Fruit fly (Drosophila melanogaster): ENCODE results near the gene CG33700.

The CG33700 gene

dm6 chr3L:9467763-9468206, 57.6 kb downstream of the CG33700 start (continued):
- no peak for TF ChIP-seq CG6254 (GFP tag; optimal IDR thresholded peaks at IDR 0.05)
- TF ChIP-seq CHES-1-like (GFP tag; optimal IDR thresholded peaks at IDR 0.05), result no peak
- no peak for TF ChIP-seq CG31388 (GFP tag; optimal IDR thresholded peaks at IDR 0.05)
- no peak for TF ChIP-seq CG9215 (GFP tag; IDR thresholded peaks at IDR 0.05)
- TF ChIP-seq amos (GFP tag; IDR thresholded peaks at IDR 0.05; ENCODE audit: partially characterized antibody), result no peak
- TF ChIP-seq CG18764 (GFP tag; optimal IDR thresholded peaks at IDR 0.05), result no peak
- TF ChIP-seq slbo (GFP tag; IDR thresholded peaks at IDR 0.05), result no peak
- peak in 1 of 2 experiments; percentile 43 for TF ChIP-seq Hr51 (GFP tag; optimal IDR thresholded peaks at IDR 0.05)
- TF ChIP-seq gem (tag; optimal IDR thresholded peaks at IDR 0.05), result no peak
- TF ChIP-seq abd-A (tag; optimal IDR thresholded peaks at IDR 0.05), result peak; percentile 53
- no peak for TF ChIP-seq ssp (GFP tag; IDR thresholded peaks at IDR 0.05)
- no peak for TF ChIP-seq ttk (GFP tag; IDR thresholded peaks at IDR 0.05)
- TF ChIP-seq ATbp (GFP tag; optimal IDR thresholded peaks at IDR 0.05), result peak; percentile 2
- TF ChIP-seq Drgx (GFP tag; IDR thresholded peaks at IDR 0.05), result peak; percentile 68
- no peak for TF ChIP-seq CG6175 (GFP tag; IDR thresholded peaks at IDR 0.05)
- no peak for TF ChIP-seq nau (GFP tag; optimal IDR thresholded peaks at IDR 0.05)

- TF ChIP-seq crp (GFP tag; optimal IDR thresholded peaks at IDR 0.05) (no peak), CG15479 (GFP tag; optimal IDR thresholded peaks at IDR 0.05) (no peak), CG15514 (GFP tag; optimal IDR thresholded peaks at IDR 0.05) (no peak), vfl (GFP tag; optimal IDR thresholded peaks at IDR 0.05) (no peak), lab (GFP tag; optimal IDR thresholded peaks at IDR 0.05) (no peak), CG16779 (GFP tag; IDR thresholded peaks at IDR 0.05) (no peak), Ets65A (GFP tag) (peak; percentile 68), MESR4 (GFP tag; optimal IDR thresholded peaks at IDR 0.05) (no peak)
Measured at dm6 chr3L:9467267-9467666, 58.1 kb downstream of the CG33700 start.

- TF ChIP-seq lab (GFP tag; optimal IDR thresholded peaks at IDR 0.05), result peak; percentile 52
- peak; percentile 10 for TF ChIP-seq CG15601 (tag; optimal IDR thresholded peaks at IDR 0.05)
- no peak for TF ChIP-seq CG17385 (GFP tag; optimal IDR thresholded peaks at IDR 0.05)
- TF ChIP-seq C15 (GFP tag; IDR thresholded peaks at IDR 0.05), result no peak
- TF ChIP-seq CG5953 (GFP tag; IDR thresholded peaks at IDR 0.05), result no peak
- TF ChIP-seq lola (GFP tag; optimal IDR thresholded peaks at IDR 0.05), result peak in 1 of 3 experiments; percentile 2
- no peak for TF ChIP-seq trh (GFP tag; optimal IDR thresholded peaks at IDR 0.05)
- no peak for TF ChIP-seq chm (GFP tag; IDR thresholded peaks at IDR 0.05)
- TF ChIP-seq chinmo (GFP tag; IDR thresholded peaks at IDR 0.05; ENCODE audit: partially characterized antibody), result no peak
- no peak for TF ChIP-seq CG31224 (GFP tag; IDR thresholded peaks at IDR 0.05)
- TF ChIP-seq mam (GFP tag; optimal IDR thresholded peaks at IDR 0.05), result no peak
- TF ChIP-seq luna (GFP tag; optimal IDR thresholded peaks at IDR 0.05), result no peak
- peak; percentile 16 for TF ChIP-seq sug (tag; optimal IDR thresholded peaks at IDR 0.05)
- TF ChIP-seq Nf-YB (GFP tag; optimal IDR thresholded peaks at IDR 0.05), result no peak
- no peak for TF ChIP-seq z (GFP tag; IDR thresholded peaks at IDR 0.05)
- no peak for TF ChIP-seq CG1647 (GFP tag; optimal IDR thresholded peaks at IDR 0.05)
- no peak for TF ChIP-seq CG15514 (GFP tag; optimal IDR thresholded peaks at IDR 0.05)
- TF ChIP-seq CG17361 (GFP tag; IDR thresholded peaks at IDR 0.05), result peak; percentile 42; the same call in 1 of the 3 replicates
- TF ChIP-seq jigr1 (GFP tag; IDR thresholded peaks at IDR 0.05), result no peak
- no peak for TF ChIP-seq dm (GFP tag; optimal IDR thresholded peaks at IDR 0.05)
- no peak for TF ChIP-seq lbe (GFP tag; optimal IDR thresholded peaks at IDR 0.05)
- no peak for TF ChIP-seq nerfin-2 (GFP tag; IDR thresholded peaks at IDR 0.05; ENCODE audit: partially characterized antibody)
- no peak for TF ChIP-seq mirr (GFP tag; optimal IDR thresholded peaks at IDR 0.05)
- TF ChIP-seq MESR4 (GFP tag; optimal IDR thresholded peaks at IDR 0.05), result no peak
- no peak for TF ChIP-seq CG1792 (GFP tag; optimal IDR thresholded peaks at IDR 0.05)
- no peak for TF ChIP-seq shn (GFP tag; optimal IDR thresholded peaks at IDR 0.05)
- no peak for TF ChIP-seq CG9817 (tag; optimal IDR thresholded peaks at IDR 0.05)
- 0 out of 2 replicates have a peak, but pooled peaks have one; percentile 23 for TF ChIP-seq Ptx1 (GFP tag; IDR thresholded peaks at IDR 0.05)
Measured at dm6 chr3L:9466595-9466994, 58.7 kb downstream of the CG33700 start.

Measured in whole organism, embryonic.